Worm (Caenorhabditis elegans) whole organism, mixed stage, embryonic: ENCODE data around the gene mec-5.

Experiments
- M03D4.4 ChIP-seq: sonication (generic microtip); optimal IDR thresholded peaks from 2 replicates; lab custom pipeline; 2017; ENCODE audit warnings: mild to moderate bottlenecking, missing genetic modification characterization, missing compliant biosample characterization
- bed-3 ChIP-seq: fragments of 200-800 bp; sonication (Bioruptor generic); optimal IDR thresholded peaks from 3 replicates; lab custom pipeline; 2018; ENCODE audit warnings: mild to moderate bottlenecking, missing genetic modification characterization, moderate library complexity, missing compliant biosample characterization
- blmp-1 ChIP-seq: fragments of 150-350 bp; optimal IDR thresholded peaks from 2 replicates; lab custom pipeline; 2014; ENCODE audit warnings: missing biosample characterization, missing genetic modification characterization
- ceh-39 ChIP-seq: fragments of 150-350 bp; optimal IDR thresholded peaks from 2 replicates; lab custom pipeline; 2014; ENCODE audit warnings: missing biosample characterization, missing genetic modification characterization
- ceh-43 ChIP-seq: fragments of 200-800 bp; sonication (Bioruptor generic); optimal IDR thresholded peaks from 2 replicates; lab custom pipeline; 2018; ENCODE audit warnings: mild to moderate bottlenecking, missing genetic modification characterization, moderate library complexity, missing compliant biosample characterization
- ceh-83 ChIP-seq: fragments of 200-800 bp; sonication (Bioruptor generic); optimal IDR thresholded peaks from 2 replicates; lab custom pipeline; 2018; ENCODE audit warnings: mild to moderate bottlenecking, missing genetic modification characterization, missing compliant biosample characterization
- ces-1 ChIP-seq: fragments of 150-350 bp; optimal IDR thresholded peaks from 2 replicates; lab custom pipeline; 2014; ENCODE audit warnings: missing biosample characterization, missing genetic modification reagents, missing genetic modification characterization
- cnd-1 ChIP-seq: fragments of 200-800 bp; sonication (Bioruptor generic); optimal IDR thresholded peaks from 2 replicates; lab custom pipeline; 2018; ENCODE audit warnings: mild to moderate bottlenecking, missing genetic modification characterization, missing compliant biosample characterization
- drap-1 ChIP-seq: fragments of 200-800 bp; sonication (Bioruptor generic); optimal IDR thresholded peaks from 3 replicates; lab custom pipeline; 2018; ENCODE audit warnings: mild to moderate bottlenecking, missing genetic modification characterization, missing compliant biosample characterization
- elt-1 ChIP-seq: sonication (generic microtip); optimal IDR thresholded peaks from 2 replicates; lab custom pipeline; 2017; ENCODE audit warnings: missing genetic modification characterization, mild to moderate bottlenecking, missing compliant biosample characterization, antibody characterized with exemption, moderate library complexity, borderline replicate concordance; ENCODE audit not compliant: insufficient read depth
- elt-3 ChIP-seq: fragments of 150-350 bp; optimal IDR thresholded peaks from 2 replicates; lab custom pipeline; 2014; ENCODE audit warnings: missing biosample characterization, missing genetic modification characterization
- flh-1 ChIP-seq: fragments of 200-800 bp; sonication (Bioruptor generic); optimal IDR thresholded peaks from 2 replicates; lab custom pipeline; 2018; ENCODE audit warnings: mild to moderate bottlenecking, missing genetic modification characterization, moderate library complexity, missing compliant biosample characterization
- ham-2 ChIP-seq: fragments of 200-800 bp; sonication (Bioruptor generic); optimal IDR thresholded peaks from 2 replicates; lab custom pipeline; 2018; ENCODE audit warnings: mild to moderate bottlenecking, missing genetic modification characterization, missing compliant biosample characterization
- hlh-1 ChIP-seq: fragments of 150-350 bp; optimal IDR thresholded peaks from 2 replicates; lab custom pipeline; 2014; ENCODE audit warnings: missing biosample characterization, missing genetic modification reagents, missing genetic modification characterization
- lin-13 ChIP-seq: fragments of 150-350 bp; optimal IDR thresholded peaks from 2 replicates; lab custom pipeline; 2014; ENCODE audit warnings: missing biosample characterization, missing genetic modification characterization
- lin-32 ChIP-seq: fragments of 200-800 bp; sonication (Bioruptor generic); optimal IDR thresholded peaks from 2 replicates; lab custom pipeline; 2018; ENCODE audit warnings: mild to moderate bottlenecking, missing genetic modification characterization, missing compliant biosample characterization
- lsy-2 ChIP-seq: fragments of 150-350 bp; optimal IDR thresholded peaks from 2 replicates; lab custom pipeline; 2014; ENCODE audit warnings: missing biosample characterization, missing genetic modification characterization
- mab-5 ChIP-seq: fragments of 150-350 bp; optimal IDR thresholded peaks from 2 replicates; lab custom pipeline; 2014; ENCODE audit warnings: missing biosample characterization, missing genetic modification characterization
- mep-1 ChIP-seq: fragments of 150-350 bp; optimal IDR thresholded peaks from 2 replicates; lab custom pipeline; 2017; ENCODE audit warnings: missing biosample characterization, missing genetic modification reagents, missing genetic modification characterization, inconsistent platforms
- mls-2 ChIP-seq: sonication (generic microtip); optimal IDR thresholded peaks from 2 replicates; lab custom pipeline; 2016; ENCODE audit warnings: mild to moderate bottlenecking, missing genetic modification characterization, moderate library complexity, missing compliant biosample characterization
- nhr-12 ChIP-seq: fragments of 150-350 bp; optimal IDR thresholded peaks from 2 replicates; lab custom pipeline; 2014; ENCODE audit warnings: missing biosample characterization, missing genetic modification characterization
- nhr-2 ChIP-seq: fragments of 150-350 bp; optimal IDR thresholded peaks from 2 replicates; lab custom pipeline; 2014; ENCODE audit warnings: missing biosample characterization, missing genetic modification characterization
- nhr-28 ChIP-seq: fragments of 150-350 bp; optimal IDR thresholded peaks from 2 replicates; lab custom pipeline; 2014; ENCODE audit warnings: missing biosample characterization, missing genetic modification characterization
- nhr-76 ChIP-seq: sonication (generic microtip); optimal IDR thresholded peaks from 2 replicates; lab custom pipeline; 2017; ENCODE audit warnings: missing biosample characterization, missing genetic modification characterization
- pha-4 ChIP-seq: fragments of 150-350 bp; optimal IDR thresholded peaks from 2 replicates; lab custom pipeline; 2018; ENCODE audit warnings: missing biosample characterization, missing genetic modification reagents, missing genetic modification characterization
- sem-2 ChIP-seq: fragments of 200-800 bp; sonication (Bioruptor generic); optimal IDR thresholded peaks from 2 replicates; lab custom pipeline; 2018; ENCODE audit warnings: mild to moderate bottlenecking, missing genetic modification characterization, missing compliant biosample characterization
- sptf-1 ChIP-seq: sonication (generic microtip); optimal IDR thresholded peaks from 2 replicates; lab custom pipeline; 2017; ENCODE audit warnings: mild to moderate bottlenecking, missing genetic modification characterization, moderate library complexity, missing compliant biosample characterization
- unc-120 ChIP-seq: sonication (generic microtip); optimal IDR thresholded peaks from 2 replicates; lab custom pipeline; 2017; ENCODE audit warnings: missing genetic modification characterization, missing compliant biosample characterization; ENCODE audit not compliant: poor library complexity, severe bottlenecking
- unc-39 ChIP-seq: fragments of 150-350 bp; optimal IDR thresholded peaks from 2 replicates; lab custom pipeline; 2014; ENCODE audit warnings: missing biosample characterization, missing genetic modification characterization
- unc-62 ChIP-seq: fragments of 150-350 bp; optimal IDR thresholded peaks from 2 replicates; lab custom pipeline; 2014; ENCODE audit warnings: missing biosample characterization, missing genetic modification reagents, missing genetic modification characterization
- zip-8 ChIP-seq: fragments of 150-350 bp; optimal IDR thresholded peaks from 2 replicates; lab custom pipeline; 2014; ENCODE audit warnings: missing biosample characterization, missing genetic modification characterization
- ztf-11 ChIP-seq: fragments of 150-350 bp; optimal IDR thresholded peaks from 2 replicates; lab custom pipeline; 2014; ENCODE audit warnings: missing biosample characterization, missing genetic modification characterization

Gene mec-5

DNA sequence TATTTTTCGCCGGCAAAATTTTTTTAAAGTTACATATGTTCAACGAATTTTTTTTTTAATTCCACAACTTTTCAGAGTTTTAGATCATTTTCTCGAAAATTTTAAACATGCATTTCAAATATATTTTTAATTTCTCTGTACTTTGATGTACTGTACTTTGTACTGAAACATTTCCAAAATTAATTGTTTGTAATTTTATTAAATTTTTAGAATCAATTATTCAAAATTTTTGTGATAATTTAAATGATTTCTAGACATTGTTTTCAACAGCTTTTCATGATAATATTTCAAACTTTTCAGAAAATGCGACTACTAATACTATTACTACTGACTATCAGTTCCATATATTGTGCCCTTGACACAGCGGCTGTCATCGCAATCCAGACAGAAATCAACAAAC lies at the start of gene mec-5:
Gene mec-5 (plus strand): TSS at position 301 of the 400 bp plus-strand sequence.
- no peak for TF ChIP-seq lin-32
- TF ChIP-seq nhr-76 (tag; lab: Kevin White, UChicago), result no peak
- no peak for TF ChIP-seq mab-5 (tag; lab: Kevin White, UChicago)
- no peak for TF ChIP-seq pha-4

DNA sequence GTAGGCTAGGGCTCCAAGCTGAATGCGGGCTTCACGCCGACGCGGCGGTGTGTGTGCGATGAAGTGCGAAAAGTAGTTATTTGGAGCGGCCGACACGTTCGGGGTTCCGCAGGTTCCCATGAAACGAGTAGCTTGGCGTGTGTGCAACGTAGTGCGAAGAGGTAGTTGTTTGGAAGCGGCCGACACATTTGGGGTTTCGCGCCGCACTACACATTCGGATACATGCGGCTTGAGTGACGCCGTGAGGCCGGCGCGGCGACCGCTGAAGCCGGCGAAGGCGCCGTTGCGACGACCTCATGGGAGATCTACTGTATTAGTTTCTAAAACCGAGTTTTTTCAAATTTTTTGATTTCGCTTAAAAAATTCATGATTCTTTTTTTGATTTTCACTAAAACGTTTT lies 42.6 kb upstream of the mec-5 start:
- no peak for TF ChIP-seq elt-1
- no peak for TF ChIP-seq ham-2 (GFP tag; lab: Kevin White, UChicago)
- TF ChIP-seq lin-32, result no peak
- no peak for TF ChIP-seq drap-1 (GFP tag; lab: Kevin White, UChicago)
- TF ChIP-seq mls-2 (tag; lab: Kevin White, UChicago), result no peak

DNA sequence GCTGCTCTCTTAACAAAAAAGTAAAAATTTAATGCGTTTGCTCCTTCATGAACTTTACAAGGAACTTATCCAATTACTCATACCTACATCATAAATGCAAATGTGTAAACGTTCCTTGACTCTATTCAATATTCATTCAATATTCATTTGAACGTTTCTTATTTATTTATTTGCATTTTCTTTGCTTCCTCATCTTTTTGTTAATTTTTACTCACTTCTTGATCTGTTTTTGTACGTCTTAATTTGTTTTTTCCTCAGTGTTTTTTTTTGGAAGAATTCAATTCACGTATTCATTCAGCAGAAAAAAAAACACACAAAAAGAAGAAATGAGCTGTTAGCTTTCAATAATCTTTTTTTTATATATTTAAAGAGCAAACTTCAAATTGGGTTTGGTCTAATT lies 41.0 kb upstream of the mec-5 start:
- TF ChIP-seq nhr-2, result no peak
- no peak for TF ChIP-seq nhr-12
- no peak for TF ChIP-seq M03D4.4 (tag; lab: Kevin White, UChicago)
- TF ChIP-seq zip-8 (tag; lab: Kevin White, UChicago), result no peak
- TF ChIP-seq ces-1 (GFP tag; lab: Kevin White, UChicago), result no peak
- no peak for TF ChIP-seq sptf-1
- TF ChIP-seq blmp-1 (tag; lab: Kevin White, UChicago), result no peak
- TF ChIP-seq ceh-83 (GFP tag; lab: Kevin White, UChicago), result no peak
- no peak for TF ChIP-seq hlh-1 (tag; lab: Kevin White, UChicago)
- no peak for TF ChIP-seq flh-1 (GFP tag; lab: Kevin White, UChicago)
- no peak for TF ChIP-seq sem-2 (GFP tag; lab: Kevin White, UChicago)
- TF ChIP-seq cnd-1, result no peak
- no peak for TF ChIP-seq unc-39

DNA sequence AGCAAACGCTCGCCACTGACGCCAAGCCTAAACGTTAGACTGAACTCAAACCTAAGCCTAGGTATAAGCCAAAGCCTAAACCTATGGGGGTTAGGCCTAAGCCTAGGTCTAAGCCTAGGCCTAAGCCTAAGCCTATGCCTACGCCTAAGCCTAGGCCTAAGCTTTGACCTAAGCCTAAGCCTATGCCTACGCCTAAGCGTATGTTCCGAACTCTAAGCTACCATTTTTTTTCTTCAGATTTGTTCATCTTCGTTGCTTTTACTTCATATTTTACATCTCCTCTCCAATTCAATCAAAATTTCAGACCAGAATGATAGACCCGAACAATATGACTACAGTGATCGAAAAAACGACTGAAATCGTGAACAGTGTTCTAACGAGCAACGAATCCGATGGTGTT lies 33.5 kb upstream of the mec-5 start, which contains the start of gene npr-33:
Gene npr-33 (plus strand): TSS at position 301 of the 400 bp plus-strand sequence.
- no peak for TF ChIP-seq ztf-11 (tag; lab: Kevin White, UChicago)
- no peak for TF ChIP-seq ceh-83 (GFP tag; lab: Kevin White, UChicago)
- no peak for TF ChIP-seq unc-39

DNA sequence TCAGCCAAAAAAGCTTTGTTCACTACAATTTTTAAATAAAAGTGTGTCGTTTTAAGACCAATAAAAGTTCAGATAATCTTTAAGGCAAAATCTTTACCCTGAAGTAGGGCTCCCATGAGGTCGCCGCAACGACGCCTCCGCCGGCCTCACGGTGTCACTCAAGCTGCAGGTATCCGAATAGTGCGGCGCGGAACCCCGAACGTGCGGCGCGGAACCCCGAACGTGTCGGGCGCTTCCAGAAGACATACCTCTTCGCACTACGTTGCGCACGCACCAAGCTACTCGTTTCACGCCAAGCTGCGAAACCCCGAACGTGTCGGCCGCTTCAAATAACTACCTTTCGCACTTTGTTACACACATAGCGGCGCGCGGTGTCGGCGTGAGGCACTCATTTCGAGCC lies 31.0 kb upstream of the mec-5 start:
- TF ChIP-seq sem-2 (GFP tag; lab: Kevin White, UChicago), result no peak
- TF ChIP-seq zip-8 (tag; lab: Kevin White, UChicago), result no peak
- no peak for TF ChIP-seq ceh-43 (GFP tag; lab: Kevin White, UChicago)
- no peak for TF ChIP-seq ceh-39
- no peak for TF ChIP-seq mep-1
- no peak for TF ChIP-seq elt-3 (tag; lab: Kevin White, UChicago)
- TF ChIP-seq unc-39, result no peak
- TF ChIP-seq lin-32, result no peak
- TF ChIP-seq ztf-11 (tag; lab: Kevin White, UChicago), result no peak
- no peak for TF ChIP-seq M03D4.4 (tag; lab: Kevin White, UChicago)
- no peak for TF ChIP-seq nhr-28 (tag; lab: Kevin White, UChicago)
- TF ChIP-seq ham-2 (GFP tag; lab: Kevin White, UChicago), result no peak
- no peak for TF ChIP-seq blmp-1 (tag; lab: Kevin White, UChicago)
- TF ChIP-seq flh-1 (GFP tag; lab: Kevin White, UChicago), result no peak
- TF ChIP-seq lsy-2, result no peak
- no peak for TF ChIP-seq elt-1
- TF ChIP-seq lin-13 (tag; lab: Kevin White, UChicago), result no peak
- no peak for TF ChIP-seq bed-3 (GFP tag; lab: Kevin White, UChicago)

DNA sequence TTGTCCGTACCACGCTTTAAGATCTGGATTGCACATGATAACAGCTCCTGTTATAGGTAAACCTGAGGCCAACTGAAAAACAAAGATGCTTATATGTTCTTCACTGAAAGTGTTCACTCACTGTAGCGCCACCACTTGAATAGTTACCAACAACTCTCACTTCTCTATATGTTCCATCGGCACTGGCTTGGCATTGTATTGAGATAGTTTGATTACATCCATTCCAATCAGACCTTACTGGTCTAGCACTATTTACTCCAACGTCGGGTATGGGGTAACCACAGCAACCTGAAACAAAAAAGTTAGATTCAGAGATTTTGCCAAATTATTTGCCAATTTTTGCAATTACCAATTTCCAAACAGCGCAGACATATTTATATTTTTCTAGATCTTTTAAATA lies 28.0 kb upstream of the mec-5 start:
- TF ChIP-seq unc-120 (tag; lab: Kevin White, UChicago) (no peak), elt-1 (no peak), lin-13 (tag; lab: Kevin White, UChicago) (no peak), pha-4 (no peak), hlh-1 (tag; lab: Kevin White, UChicago) (no peak), ceh-43 (GFP tag; lab: Kevin White, UChicago) (no peak), nhr-76 (tag; lab: Kevin White, UChicago) (no peak), sptf-1 (no peak), mep-1 (no peak), unc-62 (no peak)
